Fruit fly (Drosophila melanogaster): ENCODE data around the gene CG33645.

The CG33645 gene

DNA sequence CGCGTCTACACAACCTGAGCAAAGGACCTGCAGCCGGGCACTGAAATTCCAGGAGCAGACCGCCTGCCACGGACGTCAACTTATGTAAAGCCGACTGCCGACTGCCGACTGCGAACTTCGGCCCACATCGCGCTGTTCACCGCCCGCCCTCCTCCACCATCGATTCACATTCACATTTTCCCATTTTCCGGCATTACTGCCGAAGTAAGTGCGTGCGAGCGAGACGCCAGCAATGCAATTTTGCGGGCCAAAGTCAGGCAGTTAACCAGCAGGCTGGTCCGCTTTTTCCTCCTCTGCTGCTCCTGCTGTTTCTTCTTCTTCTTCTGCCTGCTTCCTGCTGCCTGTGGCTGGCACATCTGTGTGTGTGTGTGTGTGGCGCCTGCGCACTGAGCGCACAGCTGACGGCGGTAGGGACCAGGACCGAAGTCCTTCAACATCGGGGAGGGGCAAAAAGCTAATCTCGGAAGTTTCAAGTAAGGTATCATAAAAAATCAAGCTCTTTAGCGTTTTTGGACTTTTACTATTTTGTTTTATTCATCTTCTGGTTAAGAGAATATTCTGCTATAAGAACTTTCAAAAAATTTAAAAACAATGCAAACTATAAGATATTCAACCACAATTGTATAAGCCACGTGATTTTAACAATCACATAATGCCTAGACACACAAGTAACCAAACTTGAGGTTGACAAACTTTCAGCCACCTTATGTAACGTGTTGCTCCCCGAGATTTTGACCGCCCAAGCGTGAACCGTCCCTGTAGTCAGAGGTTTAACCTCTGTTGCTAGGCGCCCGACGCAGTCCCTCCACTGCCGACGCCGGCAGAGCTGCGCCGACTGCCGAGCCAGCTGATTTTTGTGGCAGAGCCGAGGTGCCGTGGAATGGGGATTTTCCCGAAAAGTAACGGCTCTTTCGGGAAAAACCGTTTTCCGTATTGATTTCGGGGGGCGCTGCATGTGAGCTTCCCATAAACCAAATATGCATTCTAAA lies 15.4 kb downstream of the CG33645 start (continued):
- TF ChIP-seq CG15514 (GFP tag; optimal IDR thresholded peaks at IDR 0.05) = peak; percentile 4
- peak; percentile 8 for TF ChIP-seq Fer3 (tag; optimal IDR thresholded peaks at IDR 0.05)
- no peak for TF ChIP-seq bigmax (GFP tag; optimal IDR thresholded peaks at IDR 0.05)
- TF ChIP-seq org-1 (GFP tag; optimal IDR thresholded peaks at IDR 0.05) = peak; percentile 58
- peak; percentile 80 for TF ChIP-seq CG7556 (GFP tag; optimal IDR thresholded peaks at IDR 0.05)
- no peak for TF ChIP-seq peb (GFP tag; IDR thresholded peaks at IDR 0.05)
- no peak for TF ChIP-seq H15 (GFP tag; IDR thresholded peaks at IDR 0.05)
- peak; percentile 63 for TF ChIP-seq CG2712 (tag; optimal IDR thresholded peaks at IDR 0.05)
- 0 out of 3 replicates have a peak, but pooled peaks have one; percentile 7 for TF ChIP-seq zfh1 (GFP tag; IDR thresholded peaks at IDR 0.05)
- TF ChIP-seq CG10654 (GFP tag; optimal IDR thresholded peaks at IDR 0.05) = peak; percentile 15
- TF ChIP-seq CG4820 (GFP tag; optimal IDR thresholded peaks at IDR 0.05) = no peak
- no peak for TF ChIP-seq gfzf (GFP tag; optimal IDR thresholded peaks at IDR 0.05)
- TF ChIP-seq tin (GFP tag; optimal IDR thresholded peaks at IDR 0.05) = peak; percentile 51
- peak; percentile 53 for TF ChIP-seq CoRest (tag; optimal IDR thresholded peaks at IDR 0.05)
- TF ChIP-seq Hand (GFP tag; optimal IDR thresholded peaks at IDR 0.05) = peak; percentile 12
- TF ChIP-seq MBD-R2 (GFP tag; IDR thresholded peaks at IDR 0.05) = no peak
- peak; percentile 14 for TF ChIP-seq CG1647 (GFP tag; optimal IDR thresholded peaks at IDR 0.05)
- TF ChIP-seq CG16813 (GFP tag; IDR thresholded peaks at IDR 0.05; ENCODE audit: partially characterized antibody) = peak; percentile 46; the same call in 1 of the 3 replicates
- TF ChIP-seq CG9932 (GFP tag; IDR thresholded peaks at IDR 0.05) = peak; percentile 53
- no peak for TF ChIP-seq CG18011 (GFP tag; optimal IDR thresholded peaks at IDR 0.05)
- no peak for TF ChIP-seq Dek (tag; optimal IDR thresholded peaks at IDR 0.05)
- peak; percentile 57 for TF ChIP-seq lmd (GFP tag; IDR thresholded peaks at IDR 0.05)
- TF ChIP-seq GATAe (GFP tag; conservative IDR thresholded peaks at IDR 0.05) = no peak
- no peak for TF ChIP-seq CG8089 (GFP tag; optimal IDR thresholded peaks at IDR 0.05)
- peak; percentile 28 for TF ChIP-seq CG13775 (GFP tag; optimal IDR thresholded peaks at IDR 0.05)
- no peak for TF ChIP-seq Vsx1 (GFP tag; optimal IDR thresholded peaks at IDR 0.05)
- TF ChIP-seq sr (GFP tag; IDR thresholded peaks at IDR 0.05) = no peak
- TF ChIP-seq CG11560 (tag; IDR thresholded peaks at IDR 0.05) = no peak
- no peak for TF ChIP-seq NK7.1 (GFP tag; optimal IDR thresholded peaks at IDR 0.05)
- TF ChIP-seq CG31224 (GFP tag; IDR thresholded peaks at IDR 0.05) = peak; percentile 27; the same call in 1 of the 2 replicates
- peak; percentile 27 for TF ChIP-seq Max (GFP tag; optimal IDR thresholded peaks at IDR 0.05)
- peak; percentile 51 for TF ChIP-seq CG1832 (GFP tag; optimal IDR thresholded peaks at IDR 0.05)
- no peak for TF ChIP-seq CG4360 (GFP tag; IDR thresholded peaks at IDR 0.05)
- TF ChIP-seq CG12769 (tag; optimal IDR thresholded peaks at IDR 0.05) = peak; percentile 52
- TF ChIP-seq Dip2 (GFP tag; IDR thresholded peaks at IDR 0.05) = no peak
- no peak for TF ChIP-seq Stat92E (GFP tag; optimal IDR thresholded peaks at IDR 0.05)
- peak; percentile 37 for TF ChIP-seq jumu (GFP tag; optimal IDR thresholded peaks at IDR 0.05)
- TF ChIP-seq z (GFP tag; IDR thresholded peaks at IDR 0.05) = no peak
- TF ChIP-seq luna (GFP tag; optimal IDR thresholded peaks at IDR 0.05) = peak; percentile 23
- peak; percentile 37 for TF ChIP-seq bcd (GFP tag; optimal IDR thresholded peaks at IDR 0.05)
- peak; percentile 57 for TF ChIP-seq fu2 (GFP tag; optimal IDR thresholded peaks at IDR 0.05)
- TF ChIP-seq CG31388 (GFP tag; optimal IDR thresholded peaks at IDR 0.05) = no peak
- no peak for TF ChIP-seq CG7271 (tag; optimal IDR thresholded peaks at IDR 0.05)
- TF ChIP-seq Doc2 (GFP tag; IDR thresholded peaks at IDR 0.05) = no peak
- TF ChIP-seq CG8478 (optimal IDR thresholded peaks at IDR 0.05) = no peak
- peak; percentile 11 for TF ChIP-seq sima (GFP tag; optimal IDR thresholded peaks at IDR 0.05)
- no peak for TF ChIP-seq Sin3A (optimal IDR thresholded peaks at IDR 0.05)
- TF ChIP-seq CG43689 (GFP tag; IDR thresholded peaks at IDR 0.05) = no peak
- no peak for TF ChIP-seq CG15073 (GFP tag; optimal IDR thresholded peaks at IDR 0.05)
